Fruit fly (Drosophila melanogaster) whole organism, wandering third instar larva: Measurements from ENCODE around the gene dlp.

Experiments
- Abd-B ChIP-seq: fragments of >200 bp; optimal IDR thresholded peaks from 2 replicates; lab custom pipeline; 2017; ENCODE audit warnings: missing biosample characterization, missing genetic modification characterization
- CG32264 ChIP-seq: fragments of 200-800 bp; sonication (Bioruptor generic); optimal IDR thresholded peaks from 2 replicates; lab custom pipeline; 2016; ENCODE audit warnings: missing biosample characterization, missing genetic modification characterization
- CG9705 ChIP-seq: fragments of 200-800 bp; sonication (Bioruptor generic); optimal IDR thresholded peaks from 2 replicates; lab custom pipeline; 2018; ENCODE audit warnings: missing biosample characterization, mild to moderate bottlenecking, missing genetic modification characterization
- CrebA ChIP-seq: fragments of 200-800 bp; sonication (Bioruptor generic); optimal IDR thresholded peaks from 2 replicates; lab custom pipeline; 2016; ENCODE audit warnings: missing biosample characterization, mild to moderate bottlenecking, missing genetic modification characterization, borderline replicate concordance
- Dfd ChIP-seq: fragments of >200 bp; optimal IDR thresholded peaks from 2 replicates; lab custom pipeline; 2017; ENCODE audit warnings: missing biosample characterization, missing genetic modification characterization
- Dif ChIP-seq: fragments of 200-275, 200-300 bp; sonication (Bioruptor generic); optimal IDR thresholded peaks from 2 replicates; lab custom pipeline; 2018; ENCODE audit warnings: missing biosample characterization, missing genetic modification characterization; ENCODE audit not compliant: partially characterized antibody
- GATAd ChIP-seq: sonication (Bioruptor generic); optimal IDR thresholded peaks from 2 replicates; lab custom pipeline; 2016; ENCODE audit warnings: missing biosample characterization, missing genetic modification characterization
- HLH106 ChIP-seq: fragments of 200-800 bp; optimal IDR thresholded peaks from 3 replicates; lab custom pipeline; 2019; ENCODE audit warnings: missing biosample characterization, mild to moderate bottlenecking, missing genetic modification characterization, moderate library complexity
- Hnf4 ChIP-seq: fragments of 200-800 bp; sonication (Bioruptor generic); optimal IDR thresholded peaks from 2 replicates; lab custom pipeline; 2016; ENCODE audit warnings: missing biosample characterization, mild to moderate bottlenecking, missing genetic modification characterization
- Hr78 ChIP-seq: fragments of >200 bp; optimal IDR thresholded peaks from 2 replicates; lab custom pipeline; 2017; ENCODE audit warnings: missing biosample characterization, missing genetic modification characterization
- Hr83 ChIP-seq: fragments of 200-300 bp; sonication (Bioruptor generic); optimal IDR thresholded peaks from 2 replicates; lab custom pipeline; 2016; ENCODE audit warnings: missing biosample characterization, mild to moderate bottlenecking, missing genetic modification characterization, moderate library complexity; ENCODE audit not compliant: poor library complexity, severe bottlenecking
- Jra ChIP-seq: sonication (Bioruptor generic); optimal IDR thresholded peaks from 2 replicates; lab custom pipeline; 2016; ENCODE audit warnings: missing biosample characterization, missing genetic modification characterization
- Myc ChIP-seq: fragments of >200 bp; optimal IDR thresholded peaks from 2 replicates; lab custom pipeline; 2017
- N ChIP-seq: fragments of >200 bp; optimal IDR thresholded peaks from 2 replicates; lab custom pipeline; 2018; ENCODE audit warnings: missing biosample characterization, missing external identifiers, missing genetic modification characterization
- Rel ChIP-seq, 2 experiments: fragments of 200-800 bp; sonication (Bioruptor generic) in 1 of 2; optimal IDR thresholded peaks; 2 replicates in 1 of 2; 3 replicates in 1 of 2; lab custom pipeline; 2016 to 2019; ENCODE audit warnings: mild to moderate bottlenecking in 2 of 2, missing biosample characterization in 2 of 2, missing genetic modification characterization in 2 of 2, moderate library complexity in 1 of 2
- Sp1 ChIP-seq: fragments of 200-800 bp; sonication (Bioruptor generic); optimal IDR thresholded peaks from 3 replicates; lab custom pipeline; 2019; ENCODE audit warnings: missing biosample characterization, mild to moderate bottlenecking, missing genetic modification characterization, moderate library complexity
- Vsx2 ChIP-seq: fragments of 200-300, 225-300 bp; sonication (Bioruptor generic); optimal IDR thresholded peaks from 2 replicates; lab custom pipeline; 2018; ENCODE audit warnings: missing biosample characterization, missing genetic modification characterization; ENCODE audit not compliant: partially characterized antibody
- brk ChIP-seq: fragments of 200-800 bp; sonication (Bioruptor generic); optimal IDR thresholded peaks from 2 replicates; lab custom pipeline; 2016; ENCODE audit warnings: missing biosample characterization, mild to moderate bottlenecking, missing genetic modification characterization
- dmrt93B ChIP-seq: fragments of 200-800 bp; sonication (Bioruptor generic); optimal IDR thresholded peaks from 2 replicates; lab custom pipeline; 2018; ENCODE audit warnings: missing biosample characterization, mild to moderate bottlenecking, missing genetic modification characterization
- dsf ChIP-seq: sonication (Bioruptor generic); optimal IDR thresholded peaks from 2 replicates; lab custom pipeline; 2016; ENCODE audit warnings: missing biosample characterization, missing genetic modification characterization, borderline replicate concordance
- ey ChIP-seq: fragments of 200-800 bp; sonication (Bioruptor generic); optimal IDR thresholded peaks from 2 replicates; lab custom pipeline; 2016; ENCODE audit warnings: missing biosample characterization, missing genetic modification characterization
- foxo ChIP-seq, 2 experiments: fragments of 200-800 bp; sonication (Bioruptor generic); optimal IDR thresholded peaks; 2 replicates in 1 of 2; 3 replicates in 1 of 2; lab custom pipeline; 2016 to 2017; ENCODE audit warnings: missing biosample characterization in 2 of 2, missing genetic modification characterization in 2 of 2
- fru ChIP-seq: fragments of 200-800 bp; sonication (Bioruptor generic); optimal IDR thresholded peaks from 3 replicates; lab custom pipeline; 2016; ENCODE audit warnings: missing biosample characterization, mild to moderate bottlenecking, missing genetic modification characterization
- jim ChIP-seq: fragments of 175-275, 200-325 bp; sonication (Bioruptor generic); optimal IDR thresholded peaks from 2 replicates; lab custom pipeline; 2016; ENCODE audit warnings: missing biosample characterization, mild to moderate bottlenecking, missing genetic modification characterization
- pan ChIP-seq: fragments of >200 bp; optimal IDR thresholded peaks from 2 replicates; lab custom pipeline; 2017
- psq ChIP-seq: fragments of 200-800 bp; sonication (Bioruptor generic); optimal IDR thresholded peaks from 3 replicates; lab custom pipeline; 2017; ENCODE audit warnings: missing biosample characterization, mild to moderate bottlenecking, missing genetic modification characterization, moderate library complexity
- rgr ChIP-seq: fragments of 200-800 bp; sonication (Bioruptor generic); optimal IDR thresholded peaks from 3 replicates; lab custom pipeline; 2016; ENCODE audit warnings: missing biosample characterization, mild to moderate bottlenecking, missing genetic modification characterization
- sage ChIP-seq: fragments of 200-800 bp; sonication (Bioruptor generic); optimal IDR thresholded peaks from 2 replicates; lab custom pipeline; 2016; ENCODE audit warnings: missing biosample characterization, mild to moderate bottlenecking, missing genetic modification characterization
- tai ChIP-seq: sonication (Bioruptor generic); optimal IDR thresholded peaks from 2 replicates; lab custom pipeline; 2016; ENCODE audit warnings: missing biosample characterization, missing genetic modification characterization
- usp ChIP-seq: fragments of >200 bp; optimal IDR thresholded peaks from 2 replicates; lab custom pipeline; 2017; ENCODE audit warnings: missing biosample characterization, missing genetic modification characterization

dlp gene

dm6 chr3L:14639778-14640177, 7.4 kb downstream of the dlp start:
- TF ChIP-seq dmrt93B (GFP tag; lab: Kevin White, UChicago), result no peak
- no peak for TF ChIP-seq Vsx2 (GFP tag; lab: Kevin White, UChicago)
- peak; percentile 0 for TF ChIP-seq ey (GFP tag; lab: Kevin White, UChicago)
- no peak for TF ChIP-seq CG32264 (GFP tag; lab: Kevin White, UChicago)
- peak in 1 of 2 experiments; percentile 25 for TF ChIP-seq foxo (GFP tag; optimal IDR thresholded peaks at IDR 0.05; lab: Kevin White, UChicago)
- no peak for TF ChIP-seq sage (GFP tag; lab: Kevin White, UChicago)

- TF ChIP-seq Abd-B (GFP tag; lab: Kevin White, UChicago) (no peak), Dfd (GFP tag; lab: Kevin White, UChicago) (no peak), CG32264 (GFP tag; lab: Kevin White, UChicago) (no peak), Myc (lab: Kevin White, UChicago) (no peak), Vsx2 (GFP tag; lab: Kevin White, UChicago) (no peak), foxo (GFP tag; optimal IDR thresholded peaks at IDR 0.05; lab: Kevin White, UChicago) (no peak), fru (no peak), jim (GFP tag; lab: Kevin White, UChicago) (no peak), tai (no peak), N (GFP tag; lab: Kevin White, UChicago) (no peak), Hr78 (GFP tag; lab: Kevin White, UChicago) (no peak)
Observed at dm6 chr3L:14640814-14641317, 8.5 kb downstream of the dlp start.

- no peak for TF ChIP-seq Jra (GFP tag; lab: Kevin White, UChicago)
- no peak for TF ChIP-seq brk
- no peak for TF ChIP-seq pan (lab: Kevin White, UChicago)
- no peak for TF ChIP-seq Rel (GFP tag; optimal IDR thresholded peaks at IDR 0.05; lab: Kevin White, UChicago)
- no peak for TF ChIP-seq Rel (tag; optimal IDR thresholded peaks at IDR 0.05; lab: Kevin White, UChicago)
- TF ChIP-seq, all 38 proteins: peak for 0
Observed at dm6 chr3L:14641969-14642485, 9.6 kb downstream of the dlp start.

dm6 chr3L:14642820-14643219, 10.4 kb downstream of the dlp start:
- TF ChIP-seq Dif (no peak), Hr83 (GFP tag; lab: Kevin White, UChicago) (no peak), Hnf4 (GFP tag; lab: Kevin White, UChicago) (no peak), Sp1 (GFP tag; lab: Kevin White, UChicago) (no peak), CrebA (no peak), psq (GFP tag; lab: Kevin White, UChicago) (no peak), dsf (GFP tag; lab: Kevin White, UChicago) (no peak), CG9705 (GFP tag; lab: Kevin White, UChicago) (no peak), N (GFP tag; lab: Kevin White, UChicago) (no peak), Jra (GFP tag; lab: Kevin White, UChicago) (no peak), fru (no peak), HLH106 (no peak), Vsx2 (GFP tag; lab: Kevin White, UChicago) (no peak), jim (GFP tag; lab: Kevin White, UChicago) (no peak), sage (GFP tag; lab: Kevin White, UChicago) (no peak), tai (no peak)

- TF ChIP-seq dmrt93B (GFP tag; lab: Kevin White, UChicago) (no peak), fru (no peak), psq (GFP tag; lab: Kevin White, UChicago) (no peak), usp (GFP tag; lab: Kevin White, UChicago) (no peak), CG9705 (GFP tag; lab: Kevin White, UChicago) (no peak), CrebA (no peak), jim (GFP tag; lab: Kevin White, UChicago) (no peak)
Observed at dm6 chr3L:14643692-14644091, 11.3 kb downstream of the dlp start.

dm6 chr3L:14645120-14645519, 12.7 kb downstream of the dlp start:
- TF ChIP-seq rgr (GFP tag; lab: Kevin White, UChicago) (no peak), GATAd (no peak), jim (GFP tag; lab: Kevin White, UChicago) (no peak)
